Fruit fly (Drosophila melanogaster) whole organism, embryonic: ENCODE measurements around the gene Chd64.

ENCODE experiments used
- Asciz ChIP-seq: fragments of 200-800 bp; sonication (Bioruptor generic); optimal IDR thresholded peaks from 2 replicates; lab custom pipeline; 2017; ENCODE audit warnings: missing biosample characterization, mild to moderate bottlenecking, missing genetic modification characterization, missing genetic modification reagents
- CG13894 ChIP-seq: fragments of 200-800 bp; sonication (Bioruptor generic); optimal IDR thresholded peaks from 3 replicates; lab custom pipeline; 2018; ENCODE audit warnings: missing biosample characterization, mild to moderate bottlenecking, missing genetic modification characterization, moderate library complexity
- CG17361 ChIP-seq: fragments of 200-800 bp; sonication (Bioruptor generic); IDR thresholded peaks from 3 replicates; pipeline ENCODE4 v1.3.6; 2022; ENCODE audit warnings: missing biosample characterization, missing genetic modification characterization
- CG17612 ChIP-seq: fragments of 200-800 bp; sonication (Bioruptor generic); IDR thresholded peaks from 2 replicates; pipeline ENCODE4 v1.3.6; 2022; ENCODE audit warnings: missing biosample characterization, missing genetic modification characterization
- CG17829 ChIP-seq: fragments of 200-800 bp; optimal IDR thresholded peaks from 2 replicates; lab custom pipeline; 2019; ENCODE audit warnings: missing biosample characterization, mild to moderate bottlenecking, missing genetic modification characterization, moderate library complexity
- CG3847 ChIP-seq: fragments of 200-800 bp; sonication (Bioruptor generic); IDR thresholded peaks from 2 replicates; pipeline ENCODE4 v1.3.6; 2022; ENCODE audit warnings: missing biosample characterization, missing genetic modification characterization
- CG4617 ChIP-seq: fragments of 200-800 bp; sonication (Bioruptor generic); optimal IDR thresholded peaks from 3 replicates; lab custom pipeline; 2016; ENCODE audit warnings: missing biosample characterization, missing genetic modification characterization, borderline replicate concordance
- CG6254 ChIP-seq: fragments of 200-800 bp; sonication (Bioruptor generic); optimal IDR thresholded peaks from 3 replicates; lab custom pipeline; 2017; ENCODE audit warnings: mild to moderate bottlenecking, missing biosample characterization, missing genetic modification reagents, missing genetic modification characterization
- E2f1 ChIP-seq: fragments of 200-800 bp; sonication (Bioruptor generic); IDR thresholded peaks from 2 replicates; pipeline ENCODE4 v1.3.6; 2022; ENCODE audit warnings: missing biosample characterization, missing genetic modification characterization
- Hmx ChIP-seq: fragments of 200-800 bp; sonication (Bioruptor generic); optimal IDR thresholded peaks from 2 replicates; lab custom pipeline; 2016; ENCODE audit warnings: missing biosample characterization, missing genetic modification characterization
- Lpt ChIP-seq: fragments of >200 bp; optimal IDR thresholded peaks from 2 replicates; lab custom pipeline; 2018; ENCODE audit warnings: missing biosample characterization, missing genetic modification characterization
- Neu2 ChIP-seq: fragments of 200-800 bp; sonication (Bioruptor generic); optimal IDR thresholded peaks from 3 replicates; lab custom pipeline; 2016; ENCODE audit warnings: missing biosample characterization, missing genetic modification characterization, borderline replicate concordance
- Rfx ChIP-seq: fragments of 200-800 bp; sonication (Bioruptor generic); IDR thresholded peaks from 2 replicates; pipeline ENCODE4 v1.3.6; 2022; ENCODE audit warnings: missing biosample characterization, missing genetic modification characterization
- sug ChIP-seq: fragments of 200-800 bp; optimal IDR thresholded peaks from 2 replicates; lab custom pipeline; 2019; ENCODE audit warnings: missing biosample characterization, mild to moderate bottlenecking, missing genetic modification characterization, moderate library complexity

DNA sequence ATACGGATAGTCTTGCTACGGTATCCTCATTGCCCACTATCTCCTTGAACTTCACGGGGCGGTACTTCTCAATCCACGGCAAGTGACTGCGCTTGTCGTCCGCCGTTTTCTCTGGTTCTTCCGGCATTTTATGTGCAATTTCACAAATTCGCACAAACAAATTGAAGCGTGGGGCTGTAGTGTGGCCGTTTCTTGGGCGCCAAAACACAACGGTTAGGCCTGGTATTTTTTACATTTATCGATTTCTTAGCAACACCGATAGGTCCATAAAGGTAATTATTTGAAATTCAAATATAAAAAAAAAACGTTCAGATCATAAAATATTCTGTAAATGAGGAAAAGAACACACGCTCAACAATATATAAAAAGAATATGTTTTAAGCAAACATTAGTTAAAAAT lies 13.7 kb upstream of the Chd64 start, which contains the start of gene RfC4:
- TF ChIP-seq Hmx (GFP tag; lab: Kevin White, UChicago) (no peak), CG3847 (GFP tag; lab: Robert Waterston, UW) (no peak), sug (tag; lab: Kevin White, UChicago) (no peak), Asciz (GFP tag; lab: Kevin White, UChicago) (no peak), Neu2 (GFP tag; lab: Kevin White, UChicago) (no peak), CG17829 (tag; lab: Kevin White, UChicago) (no peak), CG4617 (GFP tag; lab: Kevin White, UChicago) (no peak), CG17612 (GFP tag; lab: Robert Waterston, UW) (no peak), CG17361 (GFP tag; lab: Robert Waterston, UW) (0 out of 3 replicates have a peak, but pooled peaks have one; percentile 18), E2f1 (GFP tag; lab: Robert Waterston, UW) (no peak), Lpt (GFP tag; lab: Kevin White, UChicago) (no peak), CG6254 (GFP tag; lab: Kevin White, UChicago) (no peak), Rfx (GFP tag; lab: Robert Waterston, UW) (no peak), CG13894 (tag; lab: Kevin White, UChicago) (no peak)
